Worm (Caenorhabditis elegans): Measurements from ENCODE around the gene F44E7.5.

Gene F44E7.5

ce11 chrV:5780713-5781360 is at the start of gene F44E7.5:
F44E7.5 (minus strand) TSS chrV:5780922.
- no peak for TF ChIP-seq hmbx-1 (tag; optimal IDR thresholded peaks at IDR 0.05)
- no peak for TF ChIP-seq tra-4 (tag; optimal IDR thresholded peaks at IDR 0.05)
- TF ChIP-seq scrt-1 (GFP tag; IDR thresholded peaks at IDR 0.05): no peak
- no peak for TF ChIP-seq hmg-4 (GFP tag; optimal IDR thresholded peaks at IDR 0.05)
- no peak for TF ChIP-seq pes-1 (GFP tag; IDR thresholded peaks at IDR 0.05)

ce11 chrV:5826592-5826991 is 45.9 kb upstream of the F44E7.5 start, which contains the start of gene let-418:
let-418 (plus strand) TSS chrV:5826833.
- TF ChIP-seq tra-4 (tag; optimal IDR thresholded peaks at IDR 0.05) (no peak), tbx-37 (GFP tag; conservative IDR thresholded peaks at IDR 0.05) (no peak), B0310.2 (tag; optimal IDR thresholded peaks at IDR 0.05) (no peak), ama-1 (optimal IDR thresholded peaks at IDR 0.05) (no peak), hmg-4 (GFP tag; optimal IDR thresholded peaks at IDR 0.05) (no peak), tbx-11 (GFP tag; IDR thresholded peaks at IDR 0.05) (no peak)

ce11 chrV:5825478-5825877 is 44.8 kb upstream of the F44E7.5 start:
- TF ChIP-seq B0310.2 (tag; optimal IDR thresholded peaks at IDR 0.05): no peak
- no peak for TF ChIP-seq flt-1 (GFP tag; IDR thresholded peaks at IDR 0.05)
- TF ChIP-seq ama-1 (optimal IDR thresholded peaks at IDR 0.05): no peak
- no peak for TF ChIP-seq tbx-37 (GFP tag; conservative IDR thresholded peaks at IDR 0.05)
- TF ChIP-seq hmg-4 (GFP tag; optimal IDR thresholded peaks at IDR 0.05): no peak
- TF ChIP-seq scrt-1 (GFP tag; IDR thresholded peaks at IDR 0.05): no peak

ce11 chrV:5822968-5823367 is 42.2 kb upstream of the F44E7.5 start:
- no peak for TF ChIP-seq F13C5.2 (tag; optimal IDR thresholded peaks at IDR 0.05)
- no peak for TF ChIP-seq ama-1 (optimal IDR thresholded peaks at IDR 0.05)
- TF ChIP-seq pes-1 (GFP tag; IDR thresholded peaks at IDR 0.05): no peak
- TF ChIP-seq B0310.2 (tag; optimal IDR thresholded peaks at IDR 0.05): no peak
- TF ChIP-seq aly-1 (tag; optimal IDR thresholded peaks at IDR 0.05): no peak
- no peak for TF ChIP-seq ets-7 (tag; optimal IDR thresholded peaks at IDR 0.05)
- TF ChIP-seq hnd-1 (tag; optimal IDR thresholded peaks at IDR 0.05): no peak
- no peak for TF ChIP-seq scrt-1 (GFP tag; IDR thresholded peaks at IDR 0.05)
- TF ChIP-seq sea-1 (GFP tag; conservative IDR thresholded peaks at IDR 0.05): no peak

ce11 chrV:5821451-5822143 is 40.9 kb upstream of the F44E7.5 start:
- TF ChIP-seq F13C5.2 (tag; optimal IDR thresholded peaks at IDR 0.05): no peak
- TF ChIP-seq hnd-1 (tag; optimal IDR thresholded peaks at IDR 0.05): no peak
- no peak for TF ChIP-seq hmg-4 (GFP tag; optimal IDR thresholded peaks at IDR 0.05)
- TF ChIP-seq aly-1 (tag; optimal IDR thresholded peaks at IDR 0.05): no peak
- TF ChIP-seq tra-4 (tag; optimal IDR thresholded peaks at IDR 0.05): no peak

DNA sequence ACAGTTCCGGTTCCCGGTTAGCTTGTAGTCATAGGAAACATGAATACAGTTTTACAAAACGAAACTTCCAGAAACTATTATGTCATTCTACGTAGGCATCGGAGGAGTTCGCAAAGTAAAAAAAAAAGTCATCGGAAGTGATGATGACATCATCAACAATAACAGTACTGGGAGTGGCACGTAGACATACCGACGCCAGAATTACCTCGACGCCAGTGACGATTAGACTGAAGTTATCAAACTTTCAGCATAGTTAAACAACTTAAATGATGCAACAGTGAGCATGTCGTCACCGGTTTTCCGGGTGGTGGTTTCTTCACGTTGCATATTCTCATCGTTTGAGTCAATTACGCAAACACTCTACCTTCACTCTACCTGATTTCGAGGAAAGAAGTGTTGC is 39.7 kb upstream of the F44E7.5 start:
- TF ChIP-seq flt-1 (GFP tag; IDR thresholded peaks at IDR 0.05) (no peak), scrt-1 (GFP tag; IDR thresholded peaks at IDR 0.05) (no peak), ets-7 (tag; optimal IDR thresholded peaks at IDR 0.05) (no peak), F13C5.2 (tag; optimal IDR thresholded peaks at IDR 0.05) (no peak), ceh-36 (tag; optimal IDR thresholded peaks at IDR 0.05) (no peak), sea-1 (GFP tag; conservative IDR thresholded peaks at IDR 0.05) (no peak), hnd-1 (tag; optimal IDR thresholded peaks at IDR 0.05) (no peak), B0310.2 (tag; optimal IDR thresholded peaks at IDR 0.05) (no peak), ama-1 (optimal IDR thresholded peaks at IDR 0.05) (no peak), hmbx-1 (tag; optimal IDR thresholded peaks at IDR 0.05) (no peak), hmg-4 (GFP tag; optimal IDR thresholded peaks at IDR 0.05) (no peak), tbx-11 (GFP tag; IDR thresholded peaks at IDR 0.05) (no peak), tbx-37 (GFP tag; conservative IDR thresholded peaks at IDR 0.05) (no peak), tra-4 (tag; optimal IDR thresholded peaks at IDR 0.05) (no peak), pes-1 (GFP tag; IDR thresholded peaks at IDR 0.05) (no peak), aly-1 (tag; optimal IDR thresholded peaks at IDR 0.05) (no peak), ceh-13 (GFP tag; optimal IDR thresholded peaks at IDR 0.05) (no peak)

- TF ChIP-seq flt-1 (GFP tag; IDR thresholded peaks at IDR 0.05) (no peak), B0310.2 (tag; optimal IDR thresholded peaks at IDR 0.05) (no peak)
Measured at ce11 chrV:5819903-5820302, 39.2 kb upstream of the F44E7.5 start.

DNA sequence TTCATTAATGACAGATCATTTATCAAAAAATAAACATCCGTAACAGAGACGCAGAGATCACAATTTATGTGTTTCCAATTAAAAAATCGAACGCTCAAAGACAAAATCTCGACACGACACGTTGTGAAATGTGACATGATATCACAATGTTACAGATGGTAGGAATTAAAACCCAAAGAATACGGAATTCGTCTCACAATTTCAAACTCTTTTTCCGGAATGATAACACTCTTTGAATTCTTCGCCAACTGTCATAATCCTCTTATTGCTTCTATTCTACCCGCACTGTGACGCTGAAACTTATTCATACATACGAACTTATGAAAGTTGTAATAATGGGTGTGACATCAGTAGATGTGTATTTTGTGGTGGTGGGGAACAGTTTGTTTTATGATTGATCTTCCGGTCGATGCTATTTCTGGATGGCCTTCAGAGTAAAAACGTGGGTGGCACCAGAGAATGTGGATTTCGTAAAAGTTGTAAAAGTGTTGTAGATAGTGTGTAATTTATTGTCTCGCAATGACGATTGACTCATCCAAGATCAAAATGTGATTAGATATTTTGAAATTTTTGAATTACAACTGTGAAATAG is 35.8 kb upstream of the F44E7.5 start:
- TF ChIP-seq ama-1 (optimal IDR thresholded peaks at IDR 0.05): no peak
- TF ChIP-seq scrt-1 (GFP tag; IDR thresholded peaks at IDR 0.05): no peak
- TF ChIP-seq hnd-1 (tag; optimal IDR thresholded peaks at IDR 0.05): no peak
- no peak for TF ChIP-seq flt-1 (GFP tag; IDR thresholded peaks at IDR 0.05)
- no peak for TF ChIP-seq sea-1 (GFP tag; conservative IDR thresholded peaks at IDR 0.05)
- no peak for TF ChIP-seq ets-7 (tag; optimal IDR thresholded peaks at IDR 0.05)
- no peak for TF ChIP-seq tbx-37 (GFP tag; conservative IDR thresholded peaks at IDR 0.05)

All from whole organism, early embryonic.